Fruit fly (Drosophila melanogaster) whole organism, embryonic: ENCODE measurements around the gene shf.

Source experiments
- Antp ChIP-seq: fragments of 200-800 bp; sonication (Bioruptor generic); optimal IDR thresholded peaks from 3 replicates; lab custom pipeline; 2016; ENCODE audit warnings: missing biosample characterization, missing genetic modification characterization
- Asciz ChIP-seq: fragments of 200-800 bp; sonication (Bioruptor generic); optimal IDR thresholded peaks from 2 replicates; lab custom pipeline; 2017; ENCODE audit warnings: missing biosample characterization, mild to moderate bottlenecking, missing genetic modification characterization, missing genetic modification reagents
- CG11695 ChIP-seq: fragments of 200-800 bp; sonication (Bioruptor generic); IDR thresholded peaks from 3 replicates; pipeline ENCODE4 v1.3.6; 2022; ENCODE audit warnings: missing biosample characterization, missing genetic modification characterization
- CG11723 ChIP-seq: fragments of 200-800 bp; sonication (Bioruptor generic); optimal IDR thresholded peaks from 2 replicates; lab custom pipeline; 2017; ENCODE audit warnings: missing biosample characterization, mild to moderate bottlenecking, missing genetic modification characterization
- CG13624 ChIP-seq: fragments of 200-800 bp; sonication (Bioruptor generic); optimal IDR thresholded peaks from 2 replicates; lab custom pipeline; 2016; ENCODE audit warnings: missing biosample characterization, missing genetic modification characterization
- CG14860 ChIP-seq: fragments of 200-800 bp; sonication (Bioruptor generic); IDR thresholded peaks from 3 replicates; pipeline ENCODE4 v1.3.6; 2022; ENCODE audit warnings: missing biosample characterization, missing genetic modification characterization; ENCODE audit not compliant: partially characterized antibody
- CG18262 ChIP-seq: fragments of 200-800 bp; optimal IDR thresholded peaks from 3 replicates; lab custom pipeline; 2019; ENCODE audit warnings: missing biosample characterization, mild to moderate bottlenecking, missing genetic modification characterization, moderate library complexity
- CG18476 ChIP-seq: fragments of 200-800 bp; sonication (Bioruptor generic); optimal IDR thresholded peaks from 2 replicates; lab custom pipeline; 2016; ENCODE audit warnings: missing biosample characterization, mild to moderate bottlenecking, missing genetic modification characterization
- CG2202 ChIP-seq: fragments of 200-800 bp; sonication (Bioruptor generic); optimal IDR thresholded peaks from 2 replicates; lab custom pipeline; 2018; ENCODE audit warnings: missing biosample characterization, mild to moderate bottlenecking, missing genetic modification characterization
- CG31388 ChIP-seq: fragments of 200-800 bp; sonication (Bioruptor generic); optimal IDR thresholded peaks from 2 replicates; lab custom pipeline; 2016; ENCODE audit warnings: missing biosample characterization, missing genetic modification characterization
- CG4328 ChIP-seq: fragments of 200-800 bp; sonication (Bioruptor generic); optimal IDR thresholded peaks from 3 replicates; lab custom pipeline; 2017; ENCODE audit warnings: missing biosample characterization, missing genetic modification reagents, missing genetic modification characterization
- CG4707 ChIP-seq: fragments of 200-800 bp; sonication (Bioruptor generic); optimal IDR thresholded peaks from 2 replicates; lab custom pipeline; 2018; ENCODE audit warnings: missing biosample characterization, mild to moderate bottlenecking, missing genetic modification characterization, moderate library complexity
- CG6272 ChIP-seq: fragments of 200-800 bp; sonication (Bioruptor generic); IDR thresholded peaks from 2 replicates; pipeline ENCODE4 v1.3.6; 2022; ENCODE audit warnings: missing biosample characterization, missing genetic modification characterization
- CG6791 ChIP-seq: fragments of 200-800 bp; sonication (Bioruptor generic); IDR thresholded peaks from 3 replicates; pipeline ENCODE4 v1.3.6; 2022; ENCODE audit warnings: missing biosample characterization, missing genetic modification characterization; ENCODE audit not compliant: partially characterized antibody
- CG7745 ChIP-seq: fragments of 200-800 bp; sonication (Bioruptor generic); optimal IDR thresholded peaks from 2 replicates; lab custom pipeline; 2018; ENCODE audit warnings: missing biosample characterization, mild to moderate bottlenecking, missing genetic modification characterization, moderate library complexity
- CG8281 ChIP-seq: fragments of 200-800 bp; sonication (Bioruptor generic); optimal IDR thresholded peaks from 2 replicates; lab custom pipeline; 2018; ENCODE audit warnings: missing biosample characterization, mild to moderate bottlenecking, missing genetic modification characterization, moderate library complexity
- Dip3 ChIP-seq: fragments of 200-800 bp; sonication (Bioruptor generic); optimal IDR thresholded peaks from 3 replicates; lab custom pipeline; 2016; ENCODE audit warnings: missing biosample characterization, missing genetic modification characterization
- Dp ChIP-seq: fragments of 200-800 bp; sonication (Bioruptor generic); optimal IDR thresholded peaks from 2 replicates; lab custom pipeline; 2018; ENCODE audit warnings: missing biosample characterization, mild to moderate bottlenecking, missing genetic modification characterization, moderate library complexity
- E2f2 ChIP-seq: fragments of 200-800 bp; sonication (Bioruptor generic); IDR thresholded peaks from 2 replicates; pipeline ENCODE4 v1.3.6; 2022; ENCODE audit warnings: missing biosample characterization, missing genetic modification characterization
- ERR ChIP-seq: fragments of 200-800 bp; sonication (Bioruptor generic); optimal IDR thresholded peaks from 2 replicates; lab custom pipeline; 2016; ENCODE audit warnings: missing biosample characterization, missing genetic modification characterization
- Hand ChIP-seq: fragments of 200-800 bp; sonication (Bioruptor generic); optimal IDR thresholded peaks from 2 replicates; lab custom pipeline; 2017; ENCODE audit warnings: mild to moderate bottlenecking, missing biosample characterization, missing genetic modification reagents, missing genetic modification characterization
- Hey ChIP-seq: fragments of 200-800 bp; sonication (Bioruptor generic); optimal IDR thresholded peaks from 3 replicates; lab custom pipeline; 2018; ENCODE audit warnings: missing biosample characterization, mild to moderate bottlenecking, missing genetic modification characterization
- Hmx ChIP-seq: fragments of 200-800 bp; sonication (Bioruptor generic); optimal IDR thresholded peaks from 2 replicates; lab custom pipeline; 2016; ENCODE audit warnings: missing biosample characterization, missing genetic modification characterization
- Lhr ChIP-seq: fragments of 200-800 bp; sonication (Bioruptor generic); optimal IDR thresholded peaks from 3 replicates; lab custom pipeline; 2017; ENCODE audit warnings: mild to moderate bottlenecking, missing biosample characterization, missing genetic modification reagents, missing genetic modification characterization
- MESR4 ChIP-seq: fragments of 200-800 bp; sonication (Bioruptor generic); optimal IDR thresholded peaks from 2 replicates; lab custom pipeline; 2018; ENCODE audit warnings: missing biosample characterization, mild to moderate bottlenecking, missing genetic modification characterization, moderate library complexity
- MTF-1 ChIP-seq: fragments of 200-800 bp; sonication (Bioruptor generic); optimal IDR thresholded peaks from 2 replicates; lab custom pipeline; 2018; ENCODE audit warnings: missing biosample characterization, mild to moderate bottlenecking, missing genetic modification characterization, borderline replicate concordance
- Max ChIP-seq: fragments of 200-800 bp; sonication (Bioruptor generic); optimal IDR thresholded peaks from 2 replicates; lab custom pipeline; 2016; ENCODE audit warnings: missing biosample characterization, mild to moderate bottlenecking, missing genetic modification characterization
- Pdp1 ChIP-seq, 2 experiments: fragments of 200-800 bp; sonication (Bioruptor generic); optimal IDR thresholded peaks; 3 replicates each; lab custom pipeline; 2016; ENCODE audit warnings: missing biosample characterization in 2 of 2, missing genetic modification characterization in 2 of 2, mild to moderate bottlenecking in 1 of 2, moderate library complexity in 1 of 2
- Rfx ChIP-seq: fragments of 200-800 bp; sonication (Bioruptor generic); IDR thresholded peaks from 2 replicates; pipeline ENCODE4 v1.3.6; 2022; ENCODE audit warnings: missing biosample characterization, missing genetic modification characterization
- Side ChIP-seq: fragments of 200-800 bp; sonication (Bioruptor generic); optimal IDR thresholded peaks from 2 replicates; lab custom pipeline; 2016; ENCODE audit warnings: missing biosample characterization, missing genetic modification characterization
- Sry-β ChIP-seq: fragments of 200-800 bp; sonication (Bioruptor generic); optimal IDR thresholded peaks from 2 replicates; lab custom pipeline; 2018; ENCODE audit warnings: missing biosample characterization, mild to moderate bottlenecking, missing genetic modification characterization, moderate library complexity
- TFAM ChIP-seq: fragments of 200-800 bp; sonication (Bioruptor generic); optimal IDR thresholded peaks from 2 replicates; lab custom pipeline; 2017; ENCODE audit warnings: missing biosample characterization, missing genetic modification characterization, inconsistent platforms
- Tbp ChIP-seq: fragments of >200 bp; optimal IDR thresholded peaks from 2 replicates; lab custom pipeline; 2018; ENCODE audit warnings: missing biosample characterization, missing genetic modification characterization
- Xbp1 ChIP-seq: fragments of 200-800 bp; sonication (Bioruptor generic); optimal IDR thresholded peaks from 3 replicates; lab custom pipeline; 2016; ENCODE audit warnings: missing biosample characterization, mild to moderate bottlenecking, missing genetic modification characterization
- abd-A ChIP-seq: fragments of 200-800 bp; sonication (Bioruptor generic); optimal IDR thresholded peaks from 3 replicates; lab custom pipeline; 2019; ENCODE audit warnings: missing biosample characterization, mild to moderate bottlenecking, missing genetic modification characterization, moderate library complexity
- ap ChIP-seq: fragments of 200-800 bp; sonication (Bioruptor generic); IDR thresholded peaks from 2 replicates; pipeline ENCODE4 v1.3.6; 2022; ENCODE audit warnings: missing biosample characterization, missing genetic modification characterization
- bsh ChIP-seq, 2 experiments: fragments of 200-800 bp; sonication (Bioruptor generic); optimal IDR thresholded peaks; 2 replicates each; lab custom pipeline; 2017 to 2018; ENCODE audit warnings: mild to moderate bottlenecking in 2 of 2, missing biosample characterization in 2 of 2, missing genetic modification characterization in 2 of 2, moderate library complexity in 1 of 2
- crp ChIP-seq, 2 experiments: fragments of 200-800 bp; sonication (Bioruptor generic); optimal IDR thresholded peaks; 2 replicates in 1 of 2; 3 replicates in 1 of 2; lab custom pipeline; 2017; ENCODE audit warnings: missing biosample characterization in 2 of 2, missing genetic modification characterization in 2 of 2, mild to moderate bottlenecking in 1 of 2, moderate library complexity in 1 of 2
- dati ChIP-seq: fragments of 200-800 bp; sonication (Bioruptor generic); IDR thresholded peaks from 2 replicates; pipeline ENCODE4 v1.3.6; 2022; ENCODE audit warnings: missing biosample characterization, missing genetic modification characterization
- dysf ChIP-seq: fragments of 200-800 bp; sonication (Bioruptor generic); IDR thresholded peaks from 3 replicates; pipeline ENCODE4 v1.3.6; 2022; ENCODE audit warnings: missing biosample characterization, missing genetic modification characterization
- fd64A ChIP-seq: fragments of 200-800 bp; sonication (Bioruptor generic); optimal IDR thresholded peaks from 3 replicates; lab custom pipeline; 2018; ENCODE audit warnings: missing biosample characterization, mild to moderate bottlenecking, missing genetic modification characterization
- gsb-n ChIP-seq: fragments of 200-800 bp; sonication (Bioruptor generic); optimal IDR thresholded peaks from 3 replicates; lab custom pipeline; 2018; ENCODE audit warnings: missing biosample characterization, mild to moderate bottlenecking, missing genetic modification characterization
- hb ChIP-seq: fragments of 200-800 bp; sonication (Bioruptor generic); IDR thresholded peaks from 3 replicates; pipeline ENCODE4 v1.3.6; 2022; ENCODE audit warnings: missing biosample characterization, missing genetic modification characterization; ENCODE audit not compliant: partially characterized antibody
- insv ChIP-seq, 2 experiments: fragments of 200-800 bp; sonication (Bioruptor generic); optimal IDR thresholded peaks; 3 replicates each; lab custom pipeline; 2016 to 2018; ENCODE audit warnings: missing biosample characterization in 2 of 2, missing genetic modification characterization in 2 of 2
- pnt ChIP-seq: fragments of 200-800 bp; sonication (Bioruptor generic); optimal IDR thresholded peaks from 3 replicates; lab custom pipeline; 2016; ENCODE audit warnings: missing biosample characterization, missing genetic modification characterization
- sc ChIP-seq, 3 experiments: fragments of >200 bp in 2 of 3; fragments of 200-800 bp in 1 of 3; sonication (Bioruptor generic) in 1 of 3; optimal IDR thresholded peaks; 2 replicates in 2 of 3; 3 replicates in 1 of 3; lab custom pipeline; 2017; ENCODE audit warnings: mild to moderate bottlenecking in 1 of 3, missing biosample characterization in 1 of 3, missing genetic modification characterization in 1 of 3, missing genetic modification reagents in 1 of 3
- sd ChIP-seq: fragments of 200-800 bp; sonication (Bioruptor generic); optimal IDR thresholded peaks from 3 replicates; lab custom pipeline; 2018; ENCODE audit warnings: missing biosample characterization, mild to moderate bottlenecking, missing genetic modification characterization, moderate library complexity
- tin ChIP-seq: fragments of 200-800 bp; sonication (Bioruptor generic); optimal IDR thresholded peaks from 3 replicates; lab custom pipeline; 2016; ENCODE audit warnings: missing biosample characterization, missing genetic modification characterization
- zen2 ChIP-seq: fragments of 200-800 bp; sonication (Bioruptor generic); IDR thresholded peaks from 3 replicates; pipeline ENCODE4 v1.3.6; 2022; ENCODE audit warnings: missing biosample characterization, missing genetic modification characterization; ENCODE audit not compliant: partially characterized antibody

shf gene

DNA sequence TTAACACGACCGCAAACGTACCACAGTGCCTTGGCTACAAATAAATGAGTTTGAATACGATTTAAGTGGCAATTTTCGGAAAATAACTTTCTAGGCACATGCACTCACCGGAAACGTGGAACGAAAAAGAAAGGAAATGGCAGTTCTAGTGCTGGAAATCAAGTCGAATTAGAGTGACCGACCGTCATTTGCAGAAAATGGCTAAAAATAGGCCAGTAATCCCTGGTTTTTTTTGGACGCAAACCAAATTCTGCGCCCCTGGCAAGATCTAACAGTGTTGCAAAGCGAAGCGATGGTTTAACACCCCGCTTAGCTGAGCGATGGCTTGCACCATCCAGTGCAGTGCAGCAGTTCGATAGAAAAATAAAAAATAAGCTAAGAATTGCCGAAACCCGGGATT lies 35.4 kb downstream of the shf start, which contains the start of gene RpL17 (continued):
- peak; percentile 84 for TF ChIP-seq dysf (GFP tag; lab: Robert Waterston, UW)
- no peak for TF ChIP-seq abd-A
- TF ChIP-seq Sry-β (GFP tag; lab: Kevin White, UChicago): peak; percentile 9
- TF ChIP-seq E2f2 (GFP tag; lab: Robert Waterston, UW): peak; percentile 65
- TF ChIP-seq Asciz (GFP tag; lab: Kevin White, UChicago): peak; percentile 77
- peak; percentile 95 for TF ChIP-seq Rfx (GFP tag; lab: Robert Waterston, UW)
- TF ChIP-seq CG11723: peak; percentile 87
- TF ChIP-seq CG11695 (GFP tag; lab: Robert Waterston, UW): peak; percentile 68
- peak; percentile 76 for TF ChIP-seq gsb-n (tag; lab: Kevin White, UChicago)
- peak; percentile 70 for TF ChIP-seq Dip3 (GFP tag; lab: Kevin White, UChicago)
- TF ChIP-seq Hand: peak; percentile 82
- TF ChIP-seq zen2 (GFP tag; lab: Robert Waterston, UW): no peak
- peak; percentile 73 for TF ChIP-seq CG4328 (GFP tag; lab: Kevin White, UChicago)
- TF ChIP-seq CG2202 (tag; lab: Kevin White, UChicago): peak; percentile 77
- no peak for TF ChIP-seq CG31388 (GFP tag; lab: Kevin White, UChicago)
- TF ChIP-seq CG18262 (tag; lab: Kevin White, UChicago): peak; percentile 42
- TF ChIP-seq ERR (GFP tag; lab: Kevin White, UChicago): peak; percentile 75
- TF ChIP-seq CG4707 (GFP tag; lab: Kevin White, UChicago): peak; percentile 84
- TF ChIP-seq hb (GFP tag; lab: Robert Waterston, UW): no peak
- TF ChIP-seq CG7745: peak; percentile 33
- peak; percentile 31 for TF ChIP-seq CG18476 (GFP tag; lab: Kevin White, UChicago)
- TF ChIP-seq CG6272 (GFP tag; lab: Robert Waterston, UW): peak; percentile 71; the same call in 1 of the 2 replicates
- TF ChIP-seq CG13624 (GFP tag; lab: Kevin White, UChicago): peak; percentile 93
- TF ChIP-seq Side: peak; percentile 92
- peak in 1 of 2 experiments; percentile 75 for TF ChIP-seq insv (GFP tag; optimal IDR thresholded peaks at IDR 0.05; lab: Kevin White, UChicago)
- TF ChIP-seq CG8281 (tag; lab: Kevin White, UChicago): peak; percentile 62
- TF ChIP-seq tin (GFP tag; lab: Kevin White, UChicago): peak; percentile 61
- peak in 1 of 2 experiments; percentile 63 for TF ChIP-seq bsh (GFP tag; optimal IDR thresholded peaks at IDR 0.05; lab: Kevin White, UChicago)
- peak; percentile 63 for TF ChIP-seq pnt (GFP tag; lab: Kevin White, UChicago)
- peak; percentile 67 to 79 for TF ChIP-seq Pdp1 (GFP tag; optimal IDR thresholded peaks at IDR 0.05; lab: Kevin White, UChicago)
- no peak for TF ChIP-seq sd
- TF ChIP-seq sc (optimal IDR thresholded peaks at IDR 0.05; lab: Kevin White, UChicago): no peak
- peak; percentile 45 for TF ChIP-seq sc (GFP tag; optimal IDR thresholded peaks at IDR 0.05; lab: Kevin White, UChicago)
- no peak for TF ChIP-seq Tbp (GFP tag; lab: Kevin White, UChicago)
- peak; percentile 42 for TF ChIP-seq TFAM
- peak; percentile 91 for TF ChIP-seq MESR4 (GFP tag; lab: Kevin White, UChicago)
- TF ChIP-seq crp (GFP tag; optimal IDR thresholded peaks at IDR 0.05; lab: Kevin White, UChicago): peak in 1 of 2 experiments; percentile 57
- TF ChIP-seq Xbp1: peak; percentile 81
- no peak for TF ChIP-seq CG14860 (GFP tag; lab: Robert Waterston, UW)
- TF ChIP-seq Hmx (GFP tag; lab: Kevin White, UChicago): no peak
- peak; percentile 52 for TF ChIP-seq Dp
- TF ChIP-seq MTF-1 (GFP tag; lab: Kevin White, UChicago): peak; percentile 86
- TF ChIP-seq Hey (tag; lab: Kevin White, UChicago): peak; percentile 86
- peak; percentile 80 for TF ChIP-seq Antp (GFP tag; lab: Kevin White, UChicago)
- peak; percentile 63; the same call in 1 of the 3 replicates for TF ChIP-seq CG6791 (GFP tag; lab: Robert Waterston, UW)
- TF ChIP-seq fd64A: peak; percentile 81
- peak; percentile 75 for TF ChIP-seq ap
- TF ChIP-seq Max (GFP tag; lab: Kevin White, UChicago): peak; percentile 57
- TF ChIP-seq dati (GFP tag; lab: Robert Waterston, UW): peak; percentile 79
- peak; percentile 93 for TF ChIP-seq Lhr (GFP tag; lab: Kevin White, UChicago)
